Worm (Caenorhabditis elegans): ENCODE results near the gene C03B1.14.

DNA sequence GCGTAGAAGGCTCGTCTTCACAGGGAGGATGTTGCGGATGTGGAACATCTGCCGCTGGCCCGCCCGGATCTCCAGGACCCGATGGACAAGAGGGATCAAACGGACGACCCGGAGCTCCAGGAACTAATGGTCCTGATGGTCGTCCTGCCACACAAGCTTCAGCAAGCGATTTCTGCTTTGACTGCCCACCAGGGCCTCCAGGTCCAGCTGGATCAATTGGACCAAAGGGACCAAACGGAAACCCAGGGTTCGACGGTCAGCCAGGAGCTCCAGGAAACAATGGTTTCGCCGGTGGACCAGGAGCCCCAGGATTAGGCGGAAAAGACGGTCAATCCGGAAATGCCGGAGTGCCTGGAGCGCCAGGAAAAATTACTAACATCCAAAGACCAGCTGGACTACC lies 26.0 kb downstream of the C03B1.14 start:
- TF ChIP-seq sea-2 (GFP tag; IDR thresholded peaks at IDR 0.05) = no peak
- no peak for TF ChIP-seq dox-1 (GFP tag; IDR thresholded peaks at IDR 0.05)
- no peak for TF ChIP-seq B0035.1 (tag; optimal IDR thresholded peaks at IDR 0.05)
- no peak for TF ChIP-seq repo-1 (tag; optimal IDR thresholded peaks at IDR 0.05)
- TF ChIP-seq pha-4 (tag; optimal IDR thresholded peaks at IDR 0.05) = no peak
- TF ChIP-seq snpc-4 (GFP tag; optimal IDR thresholded peaks at IDR 0.05) = no peak
- TF ChIP-seq snpc-4 (tag; optimal IDR thresholded peaks at IDR 0.05) = no peak
- TF ChIP-seq T26A5.8 (tag; optimal IDR thresholded peaks at IDR 0.05) = no peak
- no peak for TF ChIP-seq Y53F4B.3 (GFP tag; IDR thresholded peaks at IDR 0.05)
- no peak for TF ChIP-seq ceh-58 (GFP tag; IDR thresholded peaks at IDR 0.05)
- no peak for TF ChIP-seq efl-1 (GFP tag; optimal IDR thresholded peaks at IDR 0.05)
